Worm (Caenorhabditis elegans): Measurements from ENCODE around the gene H04D03.2.
A peak's percentile ranks its signal among the peaks of the same experiment; 100 is the strongest.

Gene H04D03.2

ce11 chrIII:10469574-10470055 lies 27.4 kb upstream of the H04D03.2 start, which contains the start of gene D2045.5:
Gene D2045.5 (minus strand): TSS chrIII:10469624.
- TF ChIP-seq nhr-28 (tag; optimal IDR thresholded peaks at IDR 0.05) = no peak
- TF ChIP-seq swsn-7 (tag; optimal IDR thresholded peaks at IDR 0.05) = no peak

ce11 chrIII:10464455-10464854 lies 22.2 kb upstream of the H04D03.2 start:
- TF ChIP-seq ceh-63 (GFP tag; optimal IDR thresholded peaks at IDR 0.05) (no peak), ets-5 (GFP tag; IDR thresholded peaks at IDR 0.05) (no peak), mef-2 (tag; optimal IDR thresholded peaks at IDR 0.05) (no peak), mep-1 (tag; optimal IDR thresholded peaks at IDR 0.05) (no peak), swsn-7 (tag; optimal IDR thresholded peaks at IDR 0.05) (no peak), snu-23 (GFP tag; optimal IDR thresholded peaks at IDR 0.05) (no peak), C04F5.9 (tag; optimal IDR thresholded peaks at IDR 0.05) (no peak), zip-4 (GFP tag; optimal IDR thresholded peaks at IDR 0.05) (no peak), hpl-2 (GFP tag; optimal IDR thresholded peaks at IDR 0.05) (no peak), nhr-47 (tag; optimal IDR thresholded peaks at IDR 0.05) (no peak), elt-2 (tag; optimal IDR thresholded peaks at IDR 0.05) (no peak)

ce11 chrIII:10463653-10464052 lies 21.4 kb upstream of the H04D03.2 start:
- no peak for TF ChIP-seq elt-2 (tag; optimal IDR thresholded peaks at IDR 0.05)
- peak; percentile 27 for TF ChIP-seq nhr-90 (tag; optimal IDR thresholded peaks at IDR 0.05; ENCODE audit: poor library complexity)
- peak; percentile 69 for TF ChIP-seq skn-1 (tag; optimal IDR thresholded peaks at IDR 0.05)
- TF ChIP-seq C16A3.4 (tag; optimal IDR thresholded peaks at IDR 0.05) = peak; percentile 9
- no peak for TF ChIP-seq nhr-28 (tag; optimal IDR thresholded peaks at IDR 0.05)
- TF ChIP-seq dpl-1 (GFP tag; optimal IDR thresholded peaks at IDR 0.05) = peak in 1 of 3 experiments; percentile 23
- no peak for TF ChIP-seq vab-15 (tag; optimal IDR thresholded peaks at IDR 0.05)
- peak in 1 of 2 experiments; percentile 70 for TF ChIP-seq lin-35 (GFP tag; optimal IDR thresholded peaks at IDR 0.05)
- peak; percentile 55 for TF ChIP-seq mep-1 (tag; optimal IDR thresholded peaks at IDR 0.05)
- peak; percentile 60 for TF ChIP-seq snu-23 (GFP tag; optimal IDR thresholded peaks at IDR 0.05)
- TF ChIP-seq nhr-71 (tag; optimal IDR thresholded peaks at IDR 0.05) = peak; percentile 28
- TF ChIP-seq isw-1 (GFP tag; IDR thresholded peaks at IDR 0.05) = no peak
- peak in 1 of 2 experiments; percentile 31 for TF ChIP-seq mdl-1 (tag; optimal IDR thresholded peaks at IDR 0.05)
- TF ChIP-seq nhr-20 (tag; optimal IDR thresholded peaks at IDR 0.05) = peak; percentile 17
- TF ChIP-seq lsy-2 (tag; optimal IDR thresholded peaks at IDR 0.05) = peak in 1 of 2 experiments; percentile 43
- TF ChIP-seq rnt-1 (tag; optimal IDR thresholded peaks at IDR 0.05) = peak; percentile 32
- TF ChIP-seq elt-3 (tag; optimal IDR thresholded peaks at IDR 0.05) = peak in 2 of 6 experiments; percentile 0 to 72
- TF ChIP-seq efl-1 (optimal IDR thresholded peaks at IDR 0.05) = peak; percentile 3 to 12
- TF ChIP-seq efl-1 (GFP tag; optimal IDR thresholded peaks at IDR 0.05 in 1 of 2) = peak in 1 of 2 experiments; percentile 89
- peak; percentile 69 for TF ChIP-seq lin-14 (GFP tag; optimal IDR thresholded peaks at IDR 0.05)
- TF ChIP-seq blmp-1 (tag; optimal IDR thresholded peaks at IDR 0.05) = peak; percentile 91

- TF ChIP-seq tlp-1 (tag; optimal IDR thresholded peaks at IDR 0.05) (no peak), hlh-17 (GFP tag; optimal IDR thresholded peaks at IDR 0.05; ENCODE audit: borderline replicate concordance) (no peak), nhr-12 (tag; optimal IDR thresholded peaks at IDR 0.05) (no peak), nhr-237 (tag; optimal IDR thresholded peaks at IDR 0.05) (no peak), nhr-47 (tag; optimal IDR thresholded peaks at IDR 0.05) (no peak), efl-1 (optimal IDR thresholded peaks at IDR 0.05) (no peak), efl-1 (GFP tag; optimal IDR thresholded peaks at IDR 0.05 in 1 of 2) (peak in 1 of 2 experiments; percentile 68), blmp-1 (tag; optimal IDR thresholded peaks at IDR 0.05) (peak; percentile 71), snu-23 (GFP tag; optimal IDR thresholded peaks at IDR 0.05) (no peak), nhr-19 (GFP tag; conservative IDR thresholded peaks at IDR 0.05) (no peak), efl-3 (GFP tag; optimal IDR thresholded peaks at IDR 0.05) (no peak), skn-1 (tag; optimal IDR thresholded peaks at IDR 0.05) (no peak), unc-62 (GFP tag; optimal IDR thresholded peaks at IDR 0.05) (no peak), nhr-77 (tag; optimal IDR thresholded peaks at IDR 0.05) (no peak), elt-3 (tag; optimal IDR thresholded peaks at IDR 0.05) (no peak), C16A3.4 (tag; optimal IDR thresholded peaks at IDR 0.05) (no peak)
Observed at ce11 chrIII:10462935-10463548, 20.8 kb upstream of the H04D03.2 start.

Measured in whole organism, L1 larva.